Worm (Caenorhabditis elegans): Measurements from ENCODE around the gene plrg-1.

ce11 chrV:10764066-10764465, 43.6 kb downstream of the plrg-1 start, which contains the start of gene ocr-1:
- TF ChIP-seq W03F9.2 (tag; optimal IDR thresholded peaks at IDR 0.05) (no peak), him-1 (tag; optimal IDR thresholded peaks at IDR 0.05) (no peak), dao-5 (tag; optimal IDR thresholded peaks at IDR 0.05) (no peak)

All from whole organism, L4/young adult.